Worm (Caenorhabditis elegans): ENCODE data around the gene C55A6.12.

Gene C55A6.12

ce11 chrV:11531831-11532534 is 29.1 kb upstream of the C55A6.12 start:
- TF ChIP-seq T23F11.4 (GFP tag; optimal IDR thresholded peaks at IDR 0.05) (peak; percentile 18), sox-4 (tag; optimal IDR thresholded peaks at IDR 0.05) (no peak), hlh-8 (tag; optimal IDR thresholded peaks at IDR 0.05) (peak; percentile 92), nhr-11 (tag; optimal IDR thresholded peaks at IDR 0.05) (no peak), C08G9.2 (tag; optimal IDR thresholded peaks at IDR 0.05) (peak; percentile 22), ceh-45 (GFP tag; IDR thresholded peaks at IDR 0.05) (no peak), rnt-1 (tag; optimal IDR thresholded peaks at IDR 0.05) (peak; percentile 55), hlh-30 (tag; optimal IDR thresholded peaks at IDR 0.05; ENCODE audit: insufficient read depth) (peak; percentile 32), ceh-9 (tag; optimal IDR thresholded peaks at IDR 0.05) (no peak), ttx-3 (tag; optimal IDR thresholded peaks at IDR 0.05) (no peak), ceh-14 (tag; optimal IDR thresholded peaks at IDR 0.05) (no peak), ceh-31 (tag; optimal IDR thresholded peaks at IDR 0.05) (peak; percentile 44), ceh-19 (GFP tag; optimal IDR thresholded peaks at IDR 0.05) (no peak), unc-3 (GFP tag; conservative IDR thresholded peaks at IDR 0.05) (no peak), unc-3 (tag; optimal IDR thresholded peaks at IDR 0.05) (no peak), pqm-1 (tag; optimal IDR thresholded peaks at IDR 0.05) (peak; percentile 4), C38D4.7 (GFP tag; optimal IDR thresholded peaks at IDR 0.05) (no peak), ceh-48 (tag; optimal IDR thresholded peaks at IDR 0.05) (no peak), tbx-2 (tag; optimal IDR thresholded peaks at IDR 0.05) (peak; percentile 55), sdc-2 (tag; optimal IDR thresholded peaks at IDR 0.05) (peak; percentile 30), pha-2 (tag; optimal IDR thresholded peaks at IDR 0.05) (no peak), fkh-10 (GFP tag; optimal IDR thresholded peaks at IDR 0.05) (no peak), ets-4 (tag; optimal IDR thresholded peaks at IDR 0.05) (peak; percentile 33), fkh-6 (tag; optimal IDR thresholded peaks at IDR 0.05) (no peak), eyg-1 (tag; optimal IDR thresholded peaks at IDR 0.05) (no peak), K02D7.2 (tag; optimal IDR thresholded peaks at IDR 0.05) (no peak), pha-4 (tag; optimal IDR thresholded peaks at IDR 0.05) (no peak), nfya-1 (tag; optimal IDR thresholded peaks at IDR 0.05) (no peak), nhr-232 (tag; optimal IDR thresholded peaks at IDR 0.05) (no peak), hlh-13 (GFP tag; optimal IDR thresholded peaks at IDR 0.05) (no peak), ceh-18 (tag; optimal IDR thresholded peaks at IDR 0.05) (peak; percentile 96), sox-2 (GFP tag; IDR thresholded peaks at IDR 0.05) (no peak), F13H6.1 (tag; optimal IDR thresholded peaks at IDR 0.05) (peak; percentile 6), unc-86 (tag; optimal IDR thresholded peaks at IDR 0.05) (no peak), hlh-15 (tag; optimal IDR thresholded peaks at IDR 0.05) (no peak), ref-2 (tag; optimal IDR thresholded peaks at IDR 0.05) (no peak), K09A11.1 (tag; optimal IDR thresholded peaks at IDR 0.05; ENCODE audit: insufficient read depth) (no peak), elt-4 (tag; optimal IDR thresholded peaks at IDR 0.05) (no peak), dmd-4 (tag; optimal IDR thresholded peaks at IDR 0.05; ENCODE audit: borderline replicate concordance) (no peak), fax-1 (tag; optimal IDR thresholded peaks at IDR 0.05) (no peak), ztf-16 (tag; optimal IDR thresholded peaks at IDR 0.05) (peak; percentile 30), pat-9 (tag; optimal IDR thresholded peaks at IDR 0.05) (no peak), hlh-6 (tag; optimal IDR thresholded peaks at IDR 0.05) (no peak), ahr-1 (tag; optimal IDR thresholded peaks at IDR 0.05) (no peak), unc-55 (GFP tag; optimal IDR thresholded peaks at IDR 0.05) (peak; percentile 29), mec-3 (tag; optimal IDR thresholded peaks at IDR 0.05; ENCODE audit: borderline replicate concordance) (no peak), zip-5 (tag; optimal IDR thresholded peaks at IDR 0.05) (no peak), gmeb-2 (tag; optimal IDR thresholded peaks at IDR 0.05) (no peak), syd-9 (tag; optimal IDR thresholded peaks at IDR 0.05) (no peak)
